Fruit fly (Drosophila melanogaster) whole organism, prepupa: Measurements from ENCODE around the gene Hsc70-4.

ENCODE experiments used
- Blimp-1 ChIP-seq: fragments of 200-800 bp; sonication (Bioruptor generic); optimal IDR thresholded peaks from 3 replicates; lab custom pipeline; 2017; ENCODE audit warnings: missing biosample characterization, missing genetic modification characterization, mild to moderate bottlenecking, moderate library complexity, missing genetic modification reagents
- CG1621 ChIP-seq: fragments of 200-800 bp; sonication (Bioruptor generic); optimal IDR thresholded peaks from 3 replicates; lab custom pipeline; 2018; ENCODE audit warnings: missing biosample characterization, mild to moderate bottlenecking, missing genetic modification characterization
- CG34406 ChIP-seq: fragments of 200-800 bp; sonication (Bioruptor generic); optimal IDR thresholded peaks from 3 replicates; lab custom pipeline; 2016; ENCODE audit warnings: missing biosample characterization, missing genetic modification characterization
- CG8319 ChIP-seq: fragments of 200-800 bp; sonication (Bioruptor generic); optimal IDR thresholded peaks from 3 replicates; lab custom pipeline; 2016; ENCODE audit warnings: missing biosample characterization, missing genetic modification characterization
- Eip78C ChIP-seq: fragments of 200-800 bp; sonication (Bioruptor generic); peaks from one replicate; lab custom pipeline; 2016; ENCODE audit warnings: missing biosample characterization, missing genetic modification characterization
- Ets21C ChIP-seq: fragments of 200-800 bp; sonication (Bioruptor generic); optimal IDR thresholded peaks from 3 replicates; lab custom pipeline; 2016; ENCODE audit warnings: missing biosample characterization, missing genetic modification characterization
- Hr4 ChIP-seq: fragments of 200-800 bp; sonication (Bioruptor generic); optimal IDR thresholded peaks from 3 replicates; lab custom pipeline; 2016; ENCODE audit warnings: missing biosample characterization, missing genetic modification characterization
- Met ChIP-seq: fragments of 200-800 bp; sonication (Bioruptor generic); optimal IDR thresholded peaks from 3 replicates; lab custom pipeline; 2016; ENCODE audit warnings: missing biosample characterization, missing genetic modification characterization
- Sox15 ChIP-seq: fragments of 200-800 bp; sonication (Bioruptor generic); optimal IDR thresholded peaks from 3 replicates; lab custom pipeline; 2016; ENCODE audit warnings: missing biosample characterization, missing genetic modification characterization
- cyc ChIP-seq: fragments of 200-800 bp; sonication (Bioruptor generic); optimal IDR thresholded peaks from 3 replicates; lab custom pipeline; 2016; ENCODE audit warnings: missing biosample characterization, missing genetic modification characterization
- vri ChIP-seq: fragments of 200-800 bp; sonication (Bioruptor generic); optimal IDR thresholded peaks from 3 replicates; lab custom pipeline; 2016; ENCODE audit warnings: missing biosample characterization, mild to moderate bottlenecking, missing genetic modification characterization

DNA sequence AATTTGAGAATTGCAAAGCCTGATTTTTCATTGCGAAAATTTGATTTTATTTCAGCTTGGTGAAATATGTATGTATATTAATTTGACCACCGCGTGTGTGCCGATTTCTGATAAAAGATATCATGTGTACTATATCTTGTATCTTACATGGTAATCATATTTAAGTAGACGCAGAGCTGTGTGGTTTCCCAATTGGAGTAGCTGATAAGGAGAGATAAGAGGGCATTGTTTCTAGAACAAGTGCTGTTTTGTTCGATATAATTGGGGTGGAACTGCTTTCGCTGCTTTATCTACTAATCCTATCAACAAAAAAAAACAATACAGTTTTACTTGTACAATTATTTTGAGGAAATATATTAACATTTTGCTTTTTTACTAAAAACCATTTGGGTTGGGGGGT lies 4.1 kb downstream of the Hsc70-4 start:
- peak; percentile 45 for TF ChIP-seq Eip78C
- no peak for TF ChIP-seq cyc
- no peak for TF ChIP-seq Blimp-1 (GFP tag; lab: Kevin White, UChicago)
- no peak for TF ChIP-seq CG1621
- no peak for TF ChIP-seq Sox15 (GFP tag; lab: Kevin White, UChicago)
- TF ChIP-seq CG8319: no peak
- peak; percentile 13 for TF ChIP-seq Met (GFP tag; lab: Kevin White, UChicago)
- TF ChIP-seq Hr4 (GFP tag; lab: Kevin White, UChicago): no peak
- no peak for TF ChIP-seq vri (GFP tag; lab: Kevin White, UChicago)
- no peak for TF ChIP-seq Ets21C (GFP tag; lab: Kevin White, UChicago)
- TF ChIP-seq CG34406 (GFP tag; lab: Kevin White, UChicago): no peak
